Worm (Caenorhabditis elegans) whole organism, L3 larva: ENCODE measurements around the gene C47E8.1.

Experiments
- R02D3.7 ChIP-seq: fragments of 150-350 bp; optimal IDR thresholded peaks from 2 replicates; lab custom pipeline; 2014; ENCODE audit warnings: missing biosample characterization, missing genetic modification characterization
- ZK546.5 ChIP-seq: sonication (generic microtip); optimal IDR thresholded peaks from 2 replicates; lab custom pipeline; 2017; ENCODE audit warnings: missing biosample characterization, missing genetic modification characterization
- ceh-16 ChIP-seq: sonication (generic microtip); optimal IDR thresholded peaks from 2 replicates; lab custom pipeline; 2017; ENCODE audit warnings: missing biosample characterization, missing genetic modification characterization
- ceh-28 ChIP-seq: fragments of 150-350 bp; optimal IDR thresholded peaks from 2 replicates; lab custom pipeline; 2014; ENCODE audit warnings: missing biosample characterization, missing genetic modification reagents, missing genetic modification characterization
- ceh-82 ChIP-seq: fragments of 150-350 bp; optimal IDR thresholded peaks from 2 replicates; lab custom pipeline; 2014; ENCODE audit warnings: missing biosample characterization, missing genetic modification characterization
- daf-12 ChIP-seq: fragments of 150-350 bp; optimal IDR thresholded peaks from 2 replicates; lab custom pipeline; 2014; ENCODE audit warnings: missing biosample characterization, missing genetic modification reagents, missing genetic modification characterization
- egl-27 ChIP-seq: sonication (generic microtip); optimal IDR thresholded peaks from 4 replicates; lab custom pipeline; 2017; ENCODE audit warnings: missing biosample characterization, missing genetic modification reagents, missing genetic modification characterization
- elt-1 ChIP-seq: fragments of 150-350 bp; optimal IDR thresholded peaks from 2 replicates; lab custom pipeline; 2014; ENCODE audit warnings: missing biosample characterization, missing genetic modification characterization
- elt-2 ChIP-seq: sonication (generic microtip); optimal IDR thresholded peaks from 2 replicates; lab custom pipeline; 2016; ENCODE audit warnings: missing genetic modification reagents, mild to moderate bottlenecking, missing genetic modification characterization, missing compliant biosample characterization
- elt-3 ChIP-seq, 3 experiments: fragments of 150-350 bp in 1 of 3; sonication (generic microtip) in 2 of 3; optimal IDR thresholded peaks; 2 replicates in 2 of 3; 4 replicates in 1 of 3; lab custom pipeline; 2014 to 2017; ENCODE audit warnings: missing biosample characterization in 3 of 3, missing genetic modification characterization in 3 of 3
- eor-1 ChIP-seq, 2 experiments: fragments of 150-350 bp; optimal IDR thresholded peaks; 2 replicates each; lab custom pipeline; 2014 to 2018; ENCODE audit warnings: missing biosample characterization in 2 of 2, missing genetic modification characterization in 2 of 2
- fkh-2 ChIP-seq: fragments of 150-350 bp; optimal IDR thresholded peaks from 2 replicates; lab custom pipeline; 2014; ENCODE audit warnings: missing biosample characterization, missing genetic modification reagents, missing genetic modification characterization
- fos-1 ChIP-seq: fragments of 150-350 bp; optimal IDR thresholded peaks from 2 replicates; lab custom pipeline; 2014; ENCODE audit warnings: missing biosample characterization, missing genetic modification characterization
- jun-1 ChIP-seq: fragments of 150-350 bp; optimal IDR thresholded peaks from 2 replicates; lab custom pipeline; 2014; ENCODE audit warnings: missing biosample characterization, missing genetic modification reagents, missing genetic modification characterization
- lin-15B ChIP-seq: fragments of 150-350 bp; optimal IDR thresholded peaks from 2 replicates; lab custom pipeline; 2014; ENCODE audit warnings: missing biosample characterization, missing genetic modification characterization
- lsy-12 ChIP-seq: sonication (generic microtip); optimal IDR thresholded peaks from 2 replicates; lab custom pipeline; 2016; ENCODE audit warnings: mild to moderate bottlenecking, missing genetic modification characterization, missing compliant biosample characterization
- mdl-1 ChIP-seq: fragments of 150-350 bp; optimal IDR thresholded peaks from 2 replicates; lab custom pipeline; 2014; ENCODE audit warnings: missing biosample characterization, missing genetic modification characterization
- nfya-1 ChIP-seq: sonication (generic microtip); optimal IDR thresholded peaks from 2 replicates; lab custom pipeline; 2017; ENCODE audit warnings: missing genetic modification characterization, mild to moderate bottlenecking, missing compliant biosample characterization, antibody characterized with exemption, moderate library complexity; ENCODE audit not compliant: insufficient read depth
- nhr-12 ChIP-seq: fragments of 150-350 bp; optimal IDR thresholded peaks from 2 replicates; lab custom pipeline; 2014; ENCODE audit warnings: missing biosample characterization, missing genetic modification characterization
- nhr-23 ChIP-seq: fragments of 150-350 bp; optimal IDR thresholded peaks from 2 replicates; lab custom pipeline; 2014; ENCODE audit warnings: missing biosample characterization, missing genetic modification reagents, missing genetic modification characterization
- nhr-237 ChIP-seq: fragments of 150-350 bp; optimal IDR thresholded peaks from 2 replicates; lab custom pipeline; 2014; ENCODE audit warnings: missing biosample characterization, missing genetic modification characterization
- nhr-76 ChIP-seq: fragments of 150-350 bp; sonication (generic microtip); optimal IDR thresholded peaks from 5 replicates; lab custom pipeline; 2014; ENCODE audit warnings: missing biosample characterization, missing genetic modification characterization
- nhr-77 ChIP-seq: fragments of 150-350 bp; optimal IDR thresholded peaks from 2 replicates; lab custom pipeline; 2014; ENCODE audit warnings: missing biosample characterization, missing genetic modification characterization
- pha-4 ChIP-seq: fragments of 150-350 bp; optimal IDR thresholded peaks from 2 replicates; lab custom pipeline; 2014; ENCODE audit warnings: missing biosample characterization, missing genetic modification reagents, missing genetic modification characterization
- sea-2 ChIP-seq: fragments of 150-350 bp; sonication (generic microtip); optimal IDR thresholded peaks from 4 replicates; lab custom pipeline; 2014; ENCODE audit warnings: missing biosample characterization, missing genetic modification reagents, missing genetic modification characterization
- skn-1 ChIP-seq: fragments of 150-350 bp; optimal IDR thresholded peaks from 2 replicates; lab custom pipeline; 2014; ENCODE audit warnings: missing biosample characterization, missing genetic modification characterization
- tbx-2 ChIP-seq: sonication (generic microtip); optimal IDR thresholded peaks from 2 replicates; lab custom pipeline; 2016; ENCODE audit warnings: mild to moderate bottlenecking, missing genetic modification characterization, missing compliant biosample characterization
- unc-62 ChIP-seq: fragments of 150-350 bp; sonication (generic microtip); optimal IDR thresholded peaks from 4 replicates; lab custom pipeline; 2014; ENCODE audit warnings: missing biosample characterization, missing genetic modification reagents, missing genetic modification characterization
- ztf-11 ChIP-seq: fragments of 150-350 bp; optimal IDR thresholded peaks from 2 replicates; lab custom pipeline; 2014; ENCODE audit warnings: missing biosample characterization, missing genetic modification characterization
- ztf-4 ChIP-seq: fragments of 150-350 bp; optimal IDR thresholded peaks from 2 replicates; lab custom pipeline; 2014; ENCODE audit warnings: missing biosample characterization, missing genetic modification characterization

C47E8.1 gene

ce11 chrV:14696604-14697307 is 30.9 kb downstream of the C47E8.1 start, which contains the start of gene unc-112 (continued):
- TF ChIP-seq ztf-4 (tag; lab: Kevin White, UChicago) (no peak), elt-3 (tag; optimal IDR thresholded peaks at IDR 0.05; lab: Kevin White, UChicago) (no peak), daf-12 (tag; lab: Kevin White, UChicago) (no peak)

- no peak for TF ChIP-seq lsy-12
- no peak for TF ChIP-seq ZK546.5 (tag; lab: Kevin White, UChicago)
These were observed 32.2 kb downstream of the C47E8.1 start for ce11 chrV:14698005-14698404.

DNA sequence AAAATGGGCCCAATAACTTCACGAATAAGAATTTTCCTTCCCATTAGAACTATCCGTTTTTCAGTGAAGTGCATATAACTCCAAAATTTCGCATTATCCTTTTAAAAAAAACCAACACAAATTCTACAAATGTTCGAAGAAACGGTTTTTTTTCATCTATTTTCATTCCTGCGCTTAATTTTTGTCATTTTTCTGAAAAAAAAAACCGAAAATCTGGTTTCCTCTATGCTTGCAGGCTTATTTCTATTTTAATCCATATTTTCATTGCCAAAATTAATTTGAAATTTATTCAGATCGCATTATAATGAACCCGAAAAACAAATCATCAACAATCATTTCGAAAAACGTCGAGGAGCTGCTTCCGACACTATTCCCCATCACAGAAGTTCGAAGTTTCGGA is 32.8 kb downstream of the C47E8.1 start, which contains the start of gene set-5:
TSS of gene set-5 (plus strand) at position 301 of the 400 bp plus-strand sequence.
- TF ChIP-seq ztf-11 (tag; lab: Kevin White, UChicago) (no peak), pha-4 (tag; lab: Kevin White, UChicago) (no peak), nhr-77 (tag; lab: Kevin White, UChicago) (no peak), ceh-28 (no peak), elt-1 (no peak), sea-2 (GFP tag; lab: Kevin White, UChicago) (no peak), nhr-76 (tag; lab: Kevin White, UChicago) (no peak), egl-27 (tag; lab: Kevin White, UChicago) (no peak), skn-1 (tag; lab: Kevin White, UChicago) (no peak), nhr-12 (tag; lab: Kevin White, UChicago) (no peak), nhr-237 (tag; lab: Kevin White, UChicago) (no peak), fos-1 (tag; lab: Kevin White, UChicago) (no peak), nhr-23 (tag; lab: Kevin White, UChicago) (no peak), elt-3 (tag; optimal IDR thresholded peaks at IDR 0.05; lab: Kevin White, UChicago) (no peak)

- no peak for TF ChIP-seq ZK546.5 (tag; lab: Kevin White, UChicago)
- TF ChIP-seq mdl-1 (tag; lab: Kevin White, UChicago), result no peak
- TF ChIP-seq lin-15B, result no peak
- TF ChIP-seq egl-27 (tag; lab: Kevin White, UChicago), result no peak
- TF ChIP-seq nfya-1 (tag; lab: Kevin White, UChicago), result no peak
These were observed 42.1 kb downstream of the C47E8.1 start, which contains the start of gene R08A2.9 for ce11 chrV:14707958-14708357. TSS of gene R08A2.9 (plus strand) at chrV:14708258.

ce11 chrV:14711077-14711476 is 45.2 kb downstream of the C47E8.1 start, which contains the start of gene ssp-33:
TSS of gene ssp-33 (plus strand) at chrV:14711377.
- TF ChIP-seq daf-12 (tag; lab: Kevin White, UChicago) (no peak), unc-62 (GFP tag; lab: Kevin White, UChicago) (no peak), ztf-4 (tag; lab: Kevin White, UChicago) (no peak), ztf-11 (tag; lab: Kevin White, UChicago) (no peak), eor-1 (tag; optimal IDR thresholded peaks at IDR 0.05; lab: Kevin White, UChicago) (no peak), ZK546.5 (tag; lab: Kevin White, UChicago) (no peak)

DNA sequence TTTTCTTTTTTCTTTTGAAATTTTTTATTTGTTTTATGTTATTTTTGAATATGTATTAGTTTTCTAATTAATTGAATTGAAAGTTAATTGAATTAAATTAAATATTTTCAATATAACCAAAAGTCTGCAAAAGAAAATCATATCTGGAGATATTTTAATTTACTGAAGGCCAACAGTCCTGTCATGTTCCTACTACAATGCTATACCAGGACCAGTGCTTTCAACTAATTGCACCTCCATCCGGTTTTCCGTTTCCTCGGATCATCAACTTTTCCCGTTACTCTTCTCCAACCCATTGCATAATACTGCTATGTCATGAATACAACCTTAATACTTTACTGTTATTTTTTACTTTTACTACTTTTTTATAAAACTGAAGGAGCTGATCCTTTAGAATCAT is 46.5 kb downstream of the C47E8.1 start, which contains the start of gene R08A2.5:
TSS of gene R08A2.5 (plus strand) at position 301 of the 400 bp plus-strand sequence.
- no peak for TF ChIP-seq elt-2 (tag; lab: Kevin White, UChicago)
- TF ChIP-seq nhr-12 (tag; lab: Kevin White, UChicago), result no peak
- TF ChIP-seq fkh-2 (tag; lab: Kevin White, UChicago), result no peak
- TF ChIP-seq jun-1 (tag; lab: Kevin White, UChicago), result no peak
- no peak for TF ChIP-seq sea-2 (GFP tag; lab: Kevin White, UChicago)
- no peak for TF ChIP-seq ceh-82 (tag; lab: Kevin White, UChicago)
- no peak for TF ChIP-seq ztf-4 (tag; lab: Kevin White, UChicago)
- TF ChIP-seq R02D3.7 (tag; lab: Kevin White, UChicago), result no peak
- TF ChIP-seq mdl-1 (tag; lab: Kevin White, UChicago), result no peak
- TF ChIP-seq ceh-16 (tag; lab: Kevin White, UChicago), result no peak
- no peak for TF ChIP-seq elt-1
- no peak for TF ChIP-seq tbx-2
